Fruit fly (Drosophila melanogaster) whole organism, embryonic: ENCODE results near the gene alpha-Est7.

Experiments used
- Blimp-1 ChIP-seq: fragments of 200-800 bp; sonication (Bioruptor generic); optimal IDR thresholded peaks from 3 replicates; lab custom pipeline; 2018; ENCODE audit warnings: missing biosample characterization, missing genetic modification characterization, mild to moderate bottlenecking, moderate library complexity, missing genetic modification reagents
- CG1024 ChIP-seq: fragments of 200-800 bp; sonication (Bioruptor generic); IDR thresholded peaks from 2 replicates; pipeline ENCODE4 v1.3.6; 2022; ENCODE audit warnings: missing biosample characterization, missing genetic modification characterization
- CG10565 ChIP-seq: fragments of 200-800 bp; sonication (Bioruptor generic); optimal IDR thresholded peaks from 3 replicates; lab custom pipeline; 2016; ENCODE audit warnings: missing biosample characterization, mild to moderate bottlenecking, missing genetic modification characterization
- CG10654 ChIP-seq: fragments of 200-800 bp; sonication (Bioruptor generic); optimal IDR thresholded peaks from 2 replicates; lab custom pipeline; 2016; ENCODE audit warnings: missing biosample characterization, missing genetic modification characterization
- CG10979 ChIP-seq: fragments of 200-800 bp; sonication (Bioruptor generic); optimal IDR thresholded peaks from 2 replicates; lab custom pipeline; 2018; ENCODE audit warnings: missing biosample characterization, mild to moderate bottlenecking, missing genetic modification characterization, moderate library complexity
- CG11723 ChIP-seq: fragments of 200-800 bp; sonication (Bioruptor generic); optimal IDR thresholded peaks from 2 replicates; lab custom pipeline; 2017; ENCODE audit warnings: missing biosample characterization, mild to moderate bottlenecking, missing genetic modification characterization
- CG12071 ChIP-seq: fragments of 200-800 bp; sonication (Bioruptor generic); optimal IDR thresholded peaks from 3 replicates; lab custom pipeline; 2018; ENCODE audit warnings: missing biosample characterization, mild to moderate bottlenecking, missing genetic modification characterization
- CG12104 ChIP-seq: fragments of 200-800 bp; sonication (Bioruptor generic); optimal IDR thresholded peaks from 3 replicates; lab custom pipeline; 2016; ENCODE audit warnings: missing biosample characterization, missing genetic modification characterization
- CG12659 ChIP-seq: fragments of 200-800 bp; sonication (Bioruptor generic); optimal IDR thresholded peaks from 3 replicates; lab custom pipeline; 2017; ENCODE audit warnings: mild to moderate bottlenecking, missing biosample characterization, missing genetic modification reagents, missing genetic modification characterization
- CG14014 ChIP-seq: fragments of 200-800 bp; sonication (Bioruptor generic); IDR thresholded peaks from 2 replicates; pipeline ENCODE4 v1.3.6; 2022; ENCODE audit warnings: missing biosample characterization, missing genetic modification characterization
- CG16863 ChIP-seq: fragments of 200-800 bp; sonication (Bioruptor generic); optimal IDR thresholded peaks from 3 replicates; lab custom pipeline; 2016; ENCODE audit warnings: missing biosample characterization, missing genetic modification characterization
- CG18011 ChIP-seq: fragments of 200-800 bp; sonication (Bioruptor generic); optimal IDR thresholded peaks from 2 replicates; lab custom pipeline; 2017; ENCODE audit warnings: missing biosample characterization, missing genetic modification characterization, mild to moderate bottlenecking, moderate library complexity, missing genotype
- CG1832 ChIP-seq: fragments of 200-800 bp; sonication (Bioruptor generic); optimal IDR thresholded peaks from 2 replicates; lab custom pipeline; 2017; ENCODE audit warnings: missing biosample characterization, mild to moderate bottlenecking, missing genetic modification characterization, inconsistent platforms
- CG2116 ChIP-seq: fragments of 200-800 bp; sonication (Bioruptor generic); optimal IDR thresholded peaks from 3 replicates; lab custom pipeline; 2018; ENCODE audit warnings: missing biosample characterization, mild to moderate bottlenecking, missing genetic modification characterization
- CG2120 ChIP-seq: fragments of 200-800 bp; sonication (Bioruptor generic); optimal IDR thresholded peaks from 3 replicates; lab custom pipeline; 2016; ENCODE audit warnings: missing biosample characterization, missing genetic modification characterization
- CG2202 ChIP-seq: fragments of 200-800 bp; sonication (Bioruptor generic); optimal IDR thresholded peaks from 2 replicates; lab custom pipeline; 2018; ENCODE audit warnings: missing biosample characterization, mild to moderate bottlenecking, missing genetic modification characterization
- CG2678 ChIP-seq: fragments of 200-800 bp; sonication (Bioruptor generic); optimal IDR thresholded peaks from 3 replicates; lab custom pipeline; 2019; ENCODE audit warnings: missing biosample characterization, mild to moderate bottlenecking, missing genetic modification characterization, moderate library complexity
- CG3065 ChIP-seq: fragments of 200-800 bp; sonication (Bioruptor generic); optimal IDR thresholded peaks from 2 replicates; lab custom pipeline; 2016; ENCODE audit warnings: missing biosample characterization, missing genetic modification characterization
- CG31365 ChIP-seq: fragments of 200-800 bp; sonication (Bioruptor generic); optimal IDR thresholded peaks from 2 replicates; lab custom pipeline; 2018; ENCODE audit warnings: missing biosample characterization, mild to moderate bottlenecking, missing genetic modification characterization
- CG33557 ChIP-seq: fragments of 200-800 bp; sonication (Bioruptor generic); optimal IDR thresholded peaks from 2 replicates; lab custom pipeline; 2019; ENCODE audit warnings: missing biosample characterization, mild to moderate bottlenecking, missing genetic modification characterization, moderate library complexity
- CG3407 ChIP-seq: fragments of 200-800 bp; sonication (Bioruptor generic); optimal IDR thresholded peaks from 2 replicates; lab custom pipeline; 2018; ENCODE audit warnings: missing biosample characterization, mild to moderate bottlenecking, missing genetic modification characterization
- CG3838 ChIP-seq: fragments of 200-800 bp; sonication (Bioruptor generic); optimal IDR thresholded peaks from 3 replicates; lab custom pipeline; 2016; ENCODE audit warnings: missing biosample characterization, missing genetic modification characterization
- CG4360 ChIP-seq: fragments of 200-800 bp; sonication (Bioruptor generic); IDR thresholded peaks from 2 replicates; pipeline ENCODE4 v1.3.6; 2022; ENCODE audit warnings: missing biosample characterization, missing genetic modification characterization
- CG4617 ChIP-seq: fragments of 200-800 bp; sonication (Bioruptor generic); optimal IDR thresholded peaks from 3 replicates; lab custom pipeline; 2016; ENCODE audit warnings: missing biosample characterization, missing genetic modification characterization, borderline replicate concordance
- CG8089 ChIP-seq: fragments of 200-800 bp; sonication (Bioruptor generic); optimal IDR thresholded peaks from 3 replicates; lab custom pipeline; 2016; ENCODE audit warnings: missing biosample characterization, missing genetic modification characterization
- CG9609 ChIP-seq: fragments of 200-800 bp; sonication (Bioruptor generic); optimal IDR thresholded peaks from 3 replicates; lab custom pipeline; 2016; ENCODE audit warnings: missing biosample characterization, missing genetic modification characterization
- CG9932 ChIP-seq: fragments of 200-800 bp; sonication (Bioruptor generic); IDR thresholded peaks from 2 replicates; pipeline ENCODE4 v1.3.6; 2022; ENCODE audit warnings: missing biosample characterization, missing genetic modification characterization
- Chrac-16 ChIP-seq: fragments of 200-800 bp; sonication (Bioruptor generic); optimal IDR thresholded peaks from 3 replicates; lab custom pipeline; 2016; ENCODE audit warnings: missing biosample characterization, missing genetic modification characterization
- CkIIα-i1 ChIP-seq: fragments of 200-800 bp; sonication (Bioruptor generic); IDR thresholded peaks from 2 replicates; pipeline ENCODE4 v1.3.6; 2022; ENCODE audit warnings: missing biosample characterization, missing genetic modification characterization
- Fer2 ChIP-seq: fragments of 200-800 bp; sonication (Bioruptor generic); optimal IDR thresholded peaks from 2 replicates; lab custom pipeline; 2018; ENCODE audit warnings: missing biosample characterization, mild to moderate bottlenecking, missing genetic modification characterization, moderate library complexity
- HmgZ ChIP-seq: fragments of 200-800 bp; sonication (Bioruptor generic); optimal IDR thresholded peaks from 2 replicates; lab custom pipeline; 2018; ENCODE audit warnings: missing biosample characterization, mild to moderate bottlenecking, missing genetic modification characterization
- Hr39 ChIP-seq: fragments of >200 bp; optimal IDR thresholded peaks from 2 replicates; lab custom pipeline; 2017
- Hr51 ChIP-seq, 2 experiments: fragments of 200-800 bp; sonication (Bioruptor generic); optimal IDR thresholded peaks; 2 replicates in 1 of 2; 3 replicates in 1 of 2; lab custom pipeline; 2016 to 2018; ENCODE audit warnings: missing biosample characterization in 2 of 2, missing genetic modification characterization in 2 of 2, mild to moderate bottlenecking in 1 of 2, moderate library complexity in 1 of 2
- MBD-R2 ChIP-seq: fragments of 200-800 bp; sonication (Bioruptor generic); IDR thresholded peaks from 2 replicates; pipeline ENCODE4 v1.3.6; 2022; ENCODE audit warnings: missing biosample characterization, missing genetic modification characterization
- MTF-1 ChIP-seq: fragments of 200-800 bp; sonication (Bioruptor generic); optimal IDR thresholded peaks from 2 replicates; lab custom pipeline; 2018; ENCODE audit warnings: missing biosample characterization, mild to moderate bottlenecking, missing genetic modification characterization, borderline replicate concordance
- Oaz ChIP-seq: fragments of 200-800 bp; sonication (Bioruptor generic); IDR thresholded peaks from 2 replicates; pipeline ENCODE4 v1.3.6; 2022; ENCODE audit warnings: missing biosample characterization, missing genetic modification characterization
- Sox102F ChIP-seq: fragments of 200-800 bp; sonication (Bioruptor generic); optimal IDR thresholded peaks from 2 replicates; lab custom pipeline; 2018; ENCODE audit warnings: missing biosample characterization, mild to moderate bottlenecking, missing genetic modification characterization, moderate library complexity
- Tbp ChIP-seq: fragments of >200 bp; optimal IDR thresholded peaks from 2 replicates; lab custom pipeline; 2018; ENCODE audit warnings: missing biosample characterization, missing genetic modification characterization
- ac ChIP-seq: fragments of 200-800 bp; sonication (Bioruptor generic); optimal IDR thresholded peaks from 3 replicates; lab custom pipeline; 2017; ENCODE audit warnings: missing biosample characterization, mild to moderate bottlenecking, missing genetic modification characterization
- ato ChIP-seq: fragments of 200-800 bp; sonication (Bioruptor generic); IDR thresholded peaks from 2 replicates; pipeline ENCODE4 v1.3.6; 2022; ENCODE audit warnings: missing biosample characterization, missing genetic modification characterization; ENCODE audit not compliant: partially characterized antibody
- esg ChIP-seq: fragments of 200-800 bp; sonication (Bioruptor generic); conservative IDR thresholded peaks from 2 replicates; pipeline ENCODE4 v1.3.6; 2022; ENCODE audit warnings: missing biosample characterization, missing genetic modification characterization
- lab ChIP-seq: fragments of 200-800 bp; sonication (Bioruptor generic); optimal IDR thresholded peaks from 3 replicates; lab custom pipeline; 2017; ENCODE audit warnings: missing biosample characterization, missing genetic modification characterization, mild to moderate bottlenecking, moderate library complexity, missing genetic modification reagents
- scrt ChIP-seq: fragments of 200-800 bp; sonication (Bioruptor generic); optimal IDR thresholded peaks from 2 replicates; lab custom pipeline; 2018; ENCODE audit warnings: missing biosample characterization, mild to moderate bottlenecking, missing genetic modification characterization, moderate library complexity
- sim ChIP-seq: fragments of 200-800 bp; sonication (Bioruptor generic); IDR thresholded peaks from 2 replicates; pipeline ENCODE4 v1.3.6; 2022; ENCODE audit warnings: missing biosample characterization, missing genetic modification characterization
- slou ChIP-seq: fragments of 200-800 bp; sonication (Bioruptor generic); optimal IDR thresholded peaks from 3 replicates; lab custom pipeline; 2016; ENCODE audit warnings: missing biosample characterization, missing genetic modification characterization
- ssp ChIP-seq: fragments of 200-800 bp; sonication (Bioruptor generic); IDR thresholded peaks from 2 replicates; pipeline ENCODE4 v1.3.6; 2022; ENCODE audit warnings: missing biosample characterization, missing genetic modification characterization
- trem ChIP-seq: fragments of 200-800 bp; optimal IDR thresholded peaks from 3 replicates; lab custom pipeline; 2019; ENCODE audit warnings: missing biosample characterization, mild to moderate bottlenecking, missing genetic modification characterization, moderate library complexity
- tx ChIP-seq: fragments of 200-800 bp; sonication (Bioruptor generic); optimal IDR thresholded peaks from 2 replicates; lab custom pipeline; 2016; ENCODE audit warnings: missing biosample characterization, missing genetic modification characterization
- unc-4 ChIP-seq: fragments of 200-800 bp; sonication (Bioruptor generic); IDR thresholded peaks from 2 replicates; pipeline ENCODE4 v1.3.6; 2022; ENCODE audit warnings: missing biosample characterization, missing genetic modification characterization; ENCODE audit not compliant: partially characterized antibody
- zen ChIP-seq: fragments of 200-800 bp; sonication (Bioruptor generic); optimal IDR thresholded peaks from 3 replicates; lab custom pipeline; 2018; ENCODE audit warnings: missing biosample characterization, mild to moderate bottlenecking, missing genetic modification characterization, moderate library complexity

Gene alpha-Est7

DNA sequence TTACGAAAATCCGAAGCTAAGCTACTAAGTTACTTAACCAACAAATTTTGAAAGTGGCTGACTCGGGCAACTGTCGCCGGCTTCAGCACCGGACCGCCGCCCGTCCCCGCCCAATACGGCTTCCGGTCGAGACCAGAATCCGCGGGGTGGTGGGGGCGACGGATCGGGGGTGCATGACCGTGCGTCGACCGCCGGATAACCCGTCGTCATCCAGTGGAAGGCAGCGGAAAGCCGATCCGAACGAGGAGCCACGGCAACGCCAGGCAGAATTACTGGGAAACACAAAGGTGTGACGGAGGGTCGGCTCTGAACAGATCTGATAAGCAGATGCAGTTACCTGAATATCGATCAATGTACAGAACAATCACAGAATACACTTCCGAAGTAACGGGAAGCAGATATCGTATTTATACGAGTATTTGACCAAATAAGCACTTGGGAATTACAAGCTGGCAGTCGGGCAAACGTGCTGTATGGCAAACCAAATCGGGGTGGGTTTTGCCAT, 48.9 kb downstream of the alpha-Est7 start (continued):
- TF ChIP-seq lab = peak; percentile 86
- TF ChIP-seq esg (GFP tag; lab: Robert Waterston, UW) = no peak
- TF ChIP-seq CG11723 = peak; percentile 86
- peak; percentile 61 for TF ChIP-seq CG4360
- TF ChIP-seq Sox102F (GFP tag; lab: Kevin White, UChicago) = no peak
- TF ChIP-seq tx = peak; percentile 22
- no peak for TF ChIP-seq CG1832 (GFP tag; lab: Kevin White, UChicago)
- no peak for TF ChIP-seq CG10565 (GFP tag; lab: Kevin White, UChicago)
- peak; percentile 41 for TF ChIP-seq CG9609
- peak; percentile 58 for TF ChIP-seq MTF-1 (GFP tag; lab: Kevin White, UChicago)
- TF ChIP-seq ato (GFP tag; lab: Robert Waterston, UW) = peak; percentile 95
- peak; percentile 24 for TF ChIP-seq Fer2 (tag; lab: Kevin White, UChicago)
- peak; percentile 64 for TF ChIP-seq CG33557 (GFP tag; lab: Kevin White, UChicago)
- TF ChIP-seq CG4617 = no peak
- peak; percentile 9 for TF ChIP-seq CG2202 (tag; lab: Kevin White, UChicago)
- TF ChIP-seq CG16863 (GFP tag; lab: Kevin White, UChicago) = peak; percentile 27
- no peak for TF ChIP-seq Hr39 (lab: Kevin White, UChicago)
- peak; percentile 100 for TF ChIP-seq Tbp (GFP tag; lab: Kevin White, UChicago)
- peak; percentile 84 for TF ChIP-seq CG12071 (GFP tag; lab: Kevin White, UChicago)
- no peak for TF ChIP-seq CG18011 (GFP tag; lab: Kevin White, UChicago)
- no peak for TF ChIP-seq CG12104
- peak; percentile 14 for TF ChIP-seq scrt (GFP tag; lab: Kevin White, UChicago)
- peak; percentile 67 for TF ChIP-seq unc-4 (GFP tag; lab: Robert Waterston, UW)
- peak; percentile 63 for TF ChIP-seq CG31365
- TF ChIP-seq CG3065 (GFP tag; lab: Kevin White, UChicago) = peak; percentile 42
- TF ChIP-seq CG10654 (GFP tag; lab: Kevin White, UChicago) = peak; percentile 22
- peak; percentile 91 for TF ChIP-seq HmgZ
- no peak for TF ChIP-seq sim (GFP tag; lab: Robert Waterston, UW)
- peak; percentile 67 for TF ChIP-seq CG14014 (GFP tag; lab: Robert Waterston, UW)
- TF ChIP-seq CG1024 (GFP tag; lab: Robert Waterston, UW) = peak; percentile 62; the same call in 1 of the 2 replicates
- 0 out of 2 replicates have a peak, but pooled peaks have one; percentile 14 for TF ChIP-seq ssp
- TF ChIP-seq CG8089 (GFP tag; lab: Kevin White, UChicago) = peak; percentile 46
- peak; percentile 50 for TF ChIP-seq ac (GFP tag; lab: Kevin White, UChicago)
- TF ChIP-seq CG3838 = peak; percentile 2
- no peak for TF ChIP-seq CG2116 (GFP tag; lab: Kevin White, UChicago)
- TF ChIP-seq MBD-R2 (GFP tag; lab: Robert Waterston, UW) = peak; percentile 38
- TF ChIP-seq trem (tag; lab: Kevin White, UChicago) = peak; percentile 1
- TF ChIP-seq Oaz (GFP tag; lab: Robert Waterston, UW) = peak; percentile 40; the same call in 1 of the 2 replicates
- peak; percentile 11 for TF ChIP-seq CG2120 (GFP tag; lab: Kevin White, UChicago)
- peak; percentile 54 for TF ChIP-seq Chrac-16 (GFP tag; lab: Kevin White, UChicago)
- no peak for TF ChIP-seq slou (GFP tag; lab: Kevin White, UChicago)
- no peak for TF ChIP-seq zen (tag; lab: Kevin White, UChicago)
- TF ChIP-seq CG10979 (tag; lab: Kevin White, UChicago) = peak; percentile 34
- peak; percentile 43 for TF ChIP-seq Blimp-1 (GFP tag; lab: Kevin White, UChicago)
- peak; percentile 36 to 55 for TF ChIP-seq Hr51 (GFP tag; optimal IDR thresholded peaks at IDR 0.05; lab: Kevin White, UChicago)
- peak; percentile 63 for TF ChIP-seq CG9932 (GFP tag; lab: Robert Waterston, UW)
- TF ChIP-seq CG2678 (tag; lab: Kevin White, UChicago) = peak; percentile 44
- peak; percentile 48 for TF ChIP-seq CG12659 (GFP tag; lab: Kevin White, UChicago)
- TF ChIP-seq CkIIα-i1 (GFP tag; lab: Robert Waterston, UW) = no peak
- TF ChIP-seq CG3407 (GFP tag; lab: Kevin White, UChicago) = peak; percentile 60
